Worm (Caenorhabditis elegans): ENCODE results near the gene cyp-31A5.

cyp-31A5 gene

ce11 chrIV:13386903-13387302, 14.2 kb upstream of the cyp-31A5 start, which contains the start of gene lsm-3:
lsm-3 (plus strand) TSS chrIV:13387203.
- TF ChIP-seq zip-8 (tag; optimal IDR thresholded peaks at IDR 0.05): no peak
- TF ChIP-seq nhr-2 (tag; optimal IDR thresholded peaks at IDR 0.05): no peak

ce11 chrIV:13388779-13389178, 12.3 kb upstream of the cyp-31A5 start:
- peak; percentile 3 for TF ChIP-seq nhr-237 (tag; optimal IDR thresholded peaks at IDR 0.05)
- no peak for TF ChIP-seq M03D4.4 (tag; optimal IDR thresholded peaks at IDR 0.05)
- no peak for TF ChIP-seq ztf-11 (tag; optimal IDR thresholded peaks at IDR 0.05)

DNA sequence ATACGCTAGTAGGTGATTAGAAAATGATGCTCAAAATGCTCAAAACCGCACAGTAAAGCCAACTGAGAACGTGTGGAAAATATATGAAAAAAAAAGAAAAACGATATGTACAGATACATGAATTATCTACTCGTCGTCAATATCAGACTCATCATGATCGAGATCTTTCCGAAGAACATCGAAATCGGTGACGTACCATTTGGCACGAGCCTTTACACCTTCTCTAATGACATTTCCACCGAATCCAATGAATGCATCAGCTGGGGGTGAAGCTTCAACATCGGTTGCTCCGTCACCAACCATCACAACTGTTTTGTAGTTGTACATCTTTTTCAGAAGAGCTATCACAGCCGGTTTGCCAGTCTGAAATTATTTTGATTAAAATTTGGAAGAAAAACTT, 11.9 kb upstream of the cyp-31A5 start:
- TF ChIP-seq ztf-11 (tag; optimal IDR thresholded peaks at IDR 0.05): no peak
- no peak for TF ChIP-seq unc-62 (GFP tag; optimal IDR thresholded peaks at IDR 0.05)
- TF ChIP-seq zip-8 (tag; optimal IDR thresholded peaks at IDR 0.05): no peak
- TF ChIP-seq elt-1 (tag; optimal IDR thresholded peaks at IDR 0.05; ENCODE audit: borderline replicate concordance, insufficient read depth): no peak
- no peak for TF ChIP-seq ceh-83 (GFP tag; optimal IDR thresholded peaks at IDR 0.05)
- no peak for TF ChIP-seq flh-1 (GFP tag; optimal IDR thresholded peaks at IDR 0.05)
- no peak for TF ChIP-seq sem-2 (GFP tag; optimal IDR thresholded peaks at IDR 0.05)
- no peak for TF ChIP-seq nhr-2 (tag; optimal IDR thresholded peaks at IDR 0.05)
- TF ChIP-seq pha-4 (tag; optimal IDR thresholded peaks at IDR 0.05): no peak
- no peak for TF ChIP-seq hlh-1 (tag; optimal IDR thresholded peaks at IDR 0.05)
- no peak for TF ChIP-seq mep-1 (tag; optimal IDR thresholded peaks at IDR 0.05)
- no peak for TF ChIP-seq ham-2 (GFP tag; optimal IDR thresholded peaks at IDR 0.05)
- no peak for TF ChIP-seq M03D4.4 (tag; optimal IDR thresholded peaks at IDR 0.05)
- TF ChIP-seq ceh-39 (tag; optimal IDR thresholded peaks at IDR 0.05): no peak
- no peak for TF ChIP-seq ces-1 (GFP tag; optimal IDR thresholded peaks at IDR 0.05)
- TF ChIP-seq ceh-43 (GFP tag; optimal IDR thresholded peaks at IDR 0.05): no peak
- TF ChIP-seq lin-32 (GFP tag; optimal IDR thresholded peaks at IDR 0.05): no peak
- TF ChIP-seq mls-2 (tag; optimal IDR thresholded peaks at IDR 0.05): no peak
- no peak for TF ChIP-seq drap-1 (GFP tag; optimal IDR thresholded peaks at IDR 0.05)

DNA sequence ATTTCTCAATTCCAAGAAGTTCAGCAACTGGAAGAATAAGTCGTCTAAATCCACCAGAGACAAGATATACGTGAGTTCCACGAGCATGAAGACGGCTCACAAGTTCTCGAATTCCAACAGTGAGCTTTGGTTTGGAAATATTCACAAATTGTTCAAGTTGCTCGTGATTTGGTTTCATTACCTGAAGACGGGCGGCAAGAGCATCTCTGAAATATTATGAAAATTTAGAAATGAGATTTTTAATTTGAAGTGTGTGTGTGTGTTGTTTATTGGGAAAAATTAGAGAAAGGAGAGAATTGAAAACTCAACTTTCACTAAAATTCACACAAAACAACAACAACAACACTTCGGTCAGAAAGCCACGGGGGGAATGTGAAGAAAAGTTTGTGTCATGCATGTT, 10.3 kb upstream of the cyp-31A5 start:
- TF ChIP-seq mep-1 (tag; optimal IDR thresholded peaks at IDR 0.05) (no peak), lsy-2 (tag; optimal IDR thresholded peaks at IDR 0.05) (no peak), unc-120 (tag; optimal IDR thresholded peaks at IDR 0.05; ENCODE audit: poor library complexity, severe bottlenecking) (no peak), nhr-28 (tag; optimal IDR thresholded peaks at IDR 0.05) (no peak), mab-5 (tag; optimal IDR thresholded peaks at IDR 0.05) (no peak), ceh-39 (tag; optimal IDR thresholded peaks at IDR 0.05) (no peak), flh-1 (GFP tag; optimal IDR thresholded peaks at IDR 0.05) (no peak), mls-2 (tag; optimal IDR thresholded peaks at IDR 0.05) (no peak), ham-2 (GFP tag; optimal IDR thresholded peaks at IDR 0.05) (no peak), cnd-1 (tag; optimal IDR thresholded peaks at IDR 0.05) (no peak), nhr-76 (tag; optimal IDR thresholded peaks at IDR 0.05) (no peak), ztf-11 (tag; optimal IDR thresholded peaks at IDR 0.05) (no peak), blmp-1 (tag; optimal IDR thresholded peaks at IDR 0.05) (no peak), lin-13 (tag; optimal IDR thresholded peaks at IDR 0.05) (no peak), drap-1 (GFP tag; optimal IDR thresholded peaks at IDR 0.05) (no peak), unc-39 (tag; optimal IDR thresholded peaks at IDR 0.05) (no peak), snpc-4 (tag; optimal IDR thresholded peaks at IDR 0.05) (no peak)

ce11 chrIV:13392230-13392629, 8.9 kb upstream of the cyp-31A5 start:
- TF ChIP-seq zip-8 (tag; optimal IDR thresholded peaks at IDR 0.05): no peak
- no peak for TF ChIP-seq sptf-1 (tag; optimal IDR thresholded peaks at IDR 0.05)
- no peak for TF ChIP-seq sem-2 (GFP tag; optimal IDR thresholded peaks at IDR 0.05)
- TF ChIP-seq ztf-11 (tag; optimal IDR thresholded peaks at IDR 0.05): no peak
- TF ChIP-seq lsy-2 (tag; optimal IDR thresholded peaks at IDR 0.05): no peak
- TF ChIP-seq unc-39 (tag; optimal IDR thresholded peaks at IDR 0.05): no peak
- no peak for TF ChIP-seq elt-3 (tag; optimal IDR thresholded peaks at IDR 0.05)
- no peak for TF ChIP-seq drap-1 (GFP tag; optimal IDR thresholded peaks at IDR 0.05)
